Fruit fly (Drosophila melanogaster) whole organism, embryonic: ENCODE data around the gene CG9733.

Experiments
- B-H1 ChIP-seq: fragments of 200-800 bp; sonication (Bioruptor generic); IDR thresholded peaks from 3 replicates; pipeline ENCODE4 v1.3.6; 2022; ENCODE audit warnings: missing biosample characterization, missing genetic modification characterization
- C15 ChIP-seq: fragments of 200-800 bp; sonication (Bioruptor generic); IDR thresholded peaks from 3 replicates; pipeline ENCODE4 v1.3.6; 2022; ENCODE audit warnings: missing biosample characterization, missing genetic modification characterization
- CG11247 ChIP-seq: fragments of 200-800 bp; sonication (Bioruptor generic); IDR thresholded peaks from 2 replicates; pipeline ENCODE4 v1.3.6; 2022; ENCODE audit warnings: missing biosample characterization, missing genetic modification characterization
- CG11504 ChIP-seq: fragments of 200-800 bp; sonication (Bioruptor generic); optimal IDR thresholded peaks from 3 replicates; lab custom pipeline; 2019; ENCODE audit warnings: missing biosample characterization, mild to moderate bottlenecking, missing genetic modification characterization, moderate library complexity
- CG12391 ChIP-seq: fragments of 200-800 bp; sonication (Bioruptor generic); optimal IDR thresholded peaks from 3 replicates; lab custom pipeline; 2018; ENCODE audit warnings: missing biosample characterization, mild to moderate bottlenecking, missing genetic modification characterization, moderate library complexity
- CG13894 ChIP-seq: fragments of 200-800 bp; sonication (Bioruptor generic); optimal IDR thresholded peaks from 3 replicates; lab custom pipeline; 2018; ENCODE audit warnings: missing biosample characterization, mild to moderate bottlenecking, missing genetic modification characterization, moderate library complexity
- CG14965 ChIP-seq: fragments of 200-800 bp; sonication (Bioruptor generic); optimal IDR thresholded peaks from 2 replicates; lab custom pipeline; 2016; ENCODE audit warnings: missing biosample characterization, missing genetic modification characterization, borderline replicate concordance
- CG15514 ChIP-seq: fragments of 200-800 bp; sonication (Bioruptor generic); optimal IDR thresholded peaks from 3 replicates; lab custom pipeline; 2017; ENCODE audit warnings: missing biosample characterization, missing genetic modification characterization, mild to moderate bottlenecking, moderate library complexity, missing genetic modification reagents
- CG16813 ChIP-seq: fragments of 200-800 bp; sonication (Bioruptor generic); IDR thresholded peaks from 3 replicates; pipeline ENCODE4 v1.3.6; 2022; ENCODE audit warnings: missing biosample characterization, missing genetic modification characterization; ENCODE audit not compliant: partially characterized antibody
- CG17385 ChIP-seq: fragments of 200-800 bp; sonication (Bioruptor generic); optimal IDR thresholded peaks from 3 replicates; lab custom pipeline; 2018; ENCODE audit warnings: missing biosample characterization, mild to moderate bottlenecking, missing genetic modification characterization
- CG2120 ChIP-seq: fragments of 200-800 bp; sonication (Bioruptor generic); optimal IDR thresholded peaks from 3 replicates; lab custom pipeline; 2016; ENCODE audit warnings: missing biosample characterization, missing genetic modification characterization
- CG33557 ChIP-seq: fragments of 200-800 bp; sonication (Bioruptor generic); optimal IDR thresholded peaks from 2 replicates; lab custom pipeline; 2019; ENCODE audit warnings: missing biosample characterization, mild to moderate bottlenecking, missing genetic modification characterization, moderate library complexity
- CG4854 ChIP-seq: fragments of 200-800 bp; sonication (Bioruptor generic); optimal IDR thresholded peaks from 2 replicates; lab custom pipeline; 2016; ENCODE audit warnings: missing biosample characterization, missing genetic modification characterization, inconsistent platforms
- CG6854 ChIP-seq: fragments of 200-800 bp; sonication (Bioruptor generic); optimal IDR thresholded peaks from 3 replicates; lab custom pipeline; 2017; ENCODE audit warnings: missing biosample characterization, mild to moderate bottlenecking, missing genetic modification characterization
- CkIIα-i1 ChIP-seq: fragments of 200-800 bp; sonication (Bioruptor generic); IDR thresholded peaks from 2 replicates; pipeline ENCODE4 v1.3.6; 2022; ENCODE audit warnings: missing biosample characterization, missing genetic modification characterization
- Dad ChIP-seq: fragments of 200-800 bp; sonication (Bioruptor generic); optimal IDR thresholded peaks from 3 replicates; lab custom pipeline; 2016; ENCODE audit warnings: missing biosample characterization, missing genetic modification characterization
- Dref ChIP-seq: fragments of 200-800 bp; sonication (Bioruptor generic); IDR thresholded peaks from 2 replicates; pipeline ENCODE4 v1.3.6; 2022; ENCODE audit warnings: missing biosample characterization, missing genetic modification characterization
- HLH3B ChIP-seq: fragments of 200-800 bp; sonication (Bioruptor generic); IDR thresholded peaks from 2 replicates; pipeline ENCODE4 v1.3.6; 2022; ENCODE audit warnings: missing biosample characterization, missing genetic modification characterization
- Hr51 ChIP-seq, 2 experiments: fragments of 200-800 bp; sonication (Bioruptor generic); optimal IDR thresholded peaks; 2 replicates in 1 of 2; 3 replicates in 1 of 2; lab custom pipeline; 2016 to 2018; ENCODE audit warnings: missing biosample characterization in 2 of 2, missing genetic modification characterization in 2 of 2, mild to moderate bottlenecking in 1 of 2, moderate library complexity in 1 of 2
- MBD-R2 ChIP-seq: fragments of 200-800 bp; sonication (Bioruptor generic); IDR thresholded peaks from 2 replicates; pipeline ENCODE4 v1.3.6; 2022; ENCODE audit warnings: missing biosample characterization, missing genetic modification characterization
- NC2α ChIP-seq: fragments of 200-800 bp; sonication (Bioruptor generic); optimal IDR thresholded peaks from 2 replicates; lab custom pipeline; 2016; ENCODE audit warnings: missing biosample characterization, missing genetic modification characterization
- NFAT ChIP-seq: fragments of 200-800 bp; sonication (Bioruptor generic); IDR thresholded peaks from 2 replicates; pipeline ENCODE4 v1.3.6; 2022; ENCODE audit warnings: missing biosample characterization, missing genetic modification characterization
- Ravus ChIP-seq: fragments of 200-800 bp; sonication (Bioruptor generic); IDR thresholded peaks from 2 replicates; pipeline ENCODE4 v1.3.6; 2022; ENCODE audit warnings: missing biosample characterization, missing genetic modification characterization
- Six4 ChIP-seq: fragments of 200-800 bp; sonication (Bioruptor generic); optimal IDR thresholded peaks from 2 replicates; lab custom pipeline; 2016; ENCODE audit warnings: missing biosample characterization, missing genetic modification characterization
- Sry-β ChIP-seq: fragments of 200-800 bp; sonication (Bioruptor generic); optimal IDR thresholded peaks from 2 replicates; lab custom pipeline; 2018; ENCODE audit warnings: missing biosample characterization, mild to moderate bottlenecking, missing genetic modification characterization, moderate library complexity
- TFAM ChIP-seq: fragments of 200-800 bp; sonication (Bioruptor generic); optimal IDR thresholded peaks from 2 replicates; lab custom pipeline; 2017; ENCODE audit warnings: missing biosample characterization, missing genetic modification characterization, inconsistent platforms
- bsh ChIP-seq, 2 experiments: fragments of 200-800 bp; sonication (Bioruptor generic); optimal IDR thresholded peaks; 2 replicates each; lab custom pipeline; 2017 to 2018; ENCODE audit warnings: mild to moderate bottlenecking in 2 of 2, missing biosample characterization in 2 of 2, missing genetic modification characterization in 2 of 2, moderate library complexity in 1 of 2
- cg ChIP-seq: fragments of 200-800 bp; sonication (Bioruptor generic); optimal IDR thresholded peaks from 3 replicates; lab custom pipeline; 2019; ENCODE audit warnings: missing biosample characterization, mild to moderate bottlenecking, missing genetic modification characterization, moderate library complexity
- crol ChIP-seq: fragments of 200-800 bp; sonication (Bioruptor generic); IDR thresholded peaks from 2 replicates; pipeline ENCODE4 v1.3.6; 2022; ENCODE audit warnings: missing biosample characterization, missing genetic modification characterization
- cwo ChIP-seq: fragments of 200-800 bp; sonication (Bioruptor generic); optimal IDR thresholded peaks from 3 replicates; lab custom pipeline; 2017; ENCODE audit warnings: missing biosample characterization, missing genetic modification characterization, mild to moderate bottlenecking, moderate library complexity, missing genetic modification reagents
- dimm ChIP-seq: fragments of 200-800 bp; sonication (Bioruptor generic); IDR thresholded peaks from 2 replicates; pipeline ENCODE4 v1.3.6; 2022; ENCODE audit warnings: missing biosample characterization, missing genetic modification characterization
- dmrt11E ChIP-seq: fragments of 200-800 bp; sonication (Bioruptor generic); optimal IDR thresholded peaks from 3 replicates; lab custom pipeline; 2018; ENCODE audit warnings: missing biosample characterization, mild to moderate bottlenecking, missing genetic modification characterization, moderate library complexity
- esg ChIP-seq: fragments of 200-800 bp; sonication (Bioruptor generic); conservative IDR thresholded peaks from 2 replicates; pipeline ENCODE4 v1.3.6; 2022; ENCODE audit warnings: missing biosample characterization, missing genetic modification characterization
- exex ChIP-seq: fragments of 200-800 bp; sonication (Bioruptor generic); optimal IDR thresholded peaks from 4 replicates; lab custom pipeline; 2018; ENCODE audit warnings: missing biosample characterization, mild to moderate bottlenecking, missing genetic modification characterization, moderate library complexity
- gce ChIP-seq: fragments of 200-800 bp; sonication (Bioruptor generic); IDR thresholded peaks from 3 replicates; pipeline ENCODE4 v1.3.6; 2022; ENCODE audit warnings: missing biosample characterization, missing genetic modification characterization
- gro ChIP-seq: fragments of 200-800 bp; sonication (Bioruptor generic); optimal IDR thresholded peaks from 2 replicates; lab custom pipeline; 2016; ENCODE audit warnings: missing biosample characterization, missing genetic modification characterization
- knrl ChIP-seq: fragments of 200-800 bp; sonication (Bioruptor generic); IDR thresholded peaks from 3 replicates; pipeline ENCODE4 v1.3.6; 2022; ENCODE audit warnings: missing biosample characterization, missing genetic modification characterization; ENCODE audit not compliant: partially characterized antibody
- lov ChIP-seq, 2 experiments: fragments of 200-800 bp in 1 of 2; fragments of >200 bp in 1 of 2; sonication (Bioruptor generic) in 1 of 2; IDR thresholded peaks in 1 of 2; optimal IDR thresholded peaks in 1 of 2; 2 replicates in 1 of 2; 3 replicates in 1 of 2; pipeline versions ENCODE4 v1.3.6 to Lab custom; 2017 to 2022; ENCODE audit warnings: missing biosample characterization in 1 of 2, missing genetic modification characterization in 1 of 2
- pros ChIP-seq: fragments of 200-800 bp; sonication (Bioruptor generic); optimal IDR thresholded peaks from 3 replicates; lab custom pipeline; 2019; ENCODE audit warnings: missing biosample characterization, mild to moderate bottlenecking, missing genetic modification characterization, moderate library complexity
- schlank ChIP-seq: fragments of 200-800 bp; sonication (Bioruptor generic); optimal IDR thresholded peaks from 2 replicates; lab custom pipeline; 2018; ENCODE audit warnings: missing biosample characterization, mild to moderate bottlenecking, missing genetic modification characterization
- sens ChIP-seq: fragments of 200-800 bp; sonication (Bioruptor generic); peaks from one replicate; lab custom pipeline; 2016; ENCODE audit warnings: missing biosample characterization, missing genetic modification characterization
- sug ChIP-seq: fragments of 200-800 bp; optimal IDR thresholded peaks from 2 replicates; lab custom pipeline; 2019; ENCODE audit warnings: missing biosample characterization, mild to moderate bottlenecking, missing genetic modification characterization, moderate library complexity
- tin ChIP-seq: fragments of 200-800 bp; sonication (Bioruptor generic); optimal IDR thresholded peaks from 3 replicates; lab custom pipeline; 2016; ENCODE audit warnings: missing biosample characterization, missing genetic modification characterization
- trh ChIP-seq: fragments of 200-800 bp; sonication (Bioruptor generic); optimal IDR thresholded peaks from 2 replicates; lab custom pipeline; 2016; ENCODE audit warnings: missing biosample characterization, missing genetic modification characterization
- unpg ChIP-seq: fragments of 200-800 bp; sonication (Bioruptor generic); optimal IDR thresholded peaks from 3 replicates; lab custom pipeline; 2018; ENCODE audit warnings: missing biosample characterization, mild to moderate bottlenecking, missing genetic modification characterization, moderate library complexity
- vnd ChIP-seq: fragments of 200-800 bp; sonication (Bioruptor generic); IDR thresholded peaks from 3 replicates; pipeline ENCODE4 v1.3.6; 2022; ENCODE audit warnings: missing biosample characterization, missing genetic modification characterization; ENCODE audit not compliant: partially characterized antibody
- wek ChIP-seq: fragments of 200-800 bp; sonication (Bioruptor generic); optimal IDR thresholded peaks from 3 replicates; lab custom pipeline; 2018; ENCODE audit warnings: missing biosample characterization, mild to moderate bottlenecking, missing genetic modification characterization, moderate library complexity
- yki ChIP-seq: fragments of >200 bp; optimal IDR thresholded peaks from 3 replicates; lab custom pipeline; 2018
- zfh2 ChIP-seq: fragments of 200-800 bp; sonication (Bioruptor generic); optimal IDR thresholded peaks from 2 replicates; lab custom pipeline; 2016; ENCODE audit warnings: missing biosample characterization, missing genetic modification characterization

The CG9733 gene

DNA sequence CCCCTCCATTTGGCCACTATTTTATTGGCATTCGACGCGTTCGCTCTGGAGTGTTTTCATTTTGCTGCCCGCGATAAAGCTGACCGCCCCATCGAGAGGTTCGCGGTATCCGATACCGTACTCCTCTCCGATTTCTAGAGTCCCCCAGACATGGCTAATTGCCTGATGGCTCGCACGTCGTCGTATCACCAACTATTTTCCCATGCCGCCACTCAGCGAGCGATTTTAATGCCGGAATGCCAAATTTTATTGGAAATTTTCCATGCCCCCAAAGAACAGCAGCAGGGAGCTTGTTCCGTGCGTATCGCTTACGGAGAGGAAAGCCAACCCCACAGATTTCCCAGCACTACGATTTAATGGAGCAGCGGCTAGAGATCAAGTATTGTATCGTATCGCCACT, 45.4 kb downstream of the CG9733 start (continued):
- no peak for TF ChIP-seq esg
- no peak for TF ChIP-seq Six4 (GFP tag; lab: Kevin White, UChicago)
- no peak for TF ChIP-seq CG11247 (GFP tag; lab: Robert Waterston, UW)
- TF ChIP-seq MBD-R2 (GFP tag; lab: Robert Waterston, UW) = no peak
- no peak for TF ChIP-seq trh (GFP tag; lab: Kevin White, UChicago)
- TF ChIP-seq CG13894 (tag; lab: Kevin White, UChicago) = no peak
- TF ChIP-seq CG15514 (GFP tag; lab: Kevin White, UChicago) = no peak
- TF ChIP-seq CkIIα-i1 (GFP tag; lab: Robert Waterston, UW) = no peak
- peak; percentile 67; the same call in 1 of the 2 replicates for TF ChIP-seq crol (GFP tag; lab: Robert Waterston, UW)
- no peak for TF ChIP-seq cwo (GFP tag; lab: Kevin White, UChicago)
- TF ChIP-seq exex (tag; lab: Kevin White, UChicago) = peak; percentile 83
- TF ChIP-seq bsh (GFP tag; optimal IDR thresholded peaks at IDR 0.05; lab: Kevin White, UChicago) = no peak

DNA sequence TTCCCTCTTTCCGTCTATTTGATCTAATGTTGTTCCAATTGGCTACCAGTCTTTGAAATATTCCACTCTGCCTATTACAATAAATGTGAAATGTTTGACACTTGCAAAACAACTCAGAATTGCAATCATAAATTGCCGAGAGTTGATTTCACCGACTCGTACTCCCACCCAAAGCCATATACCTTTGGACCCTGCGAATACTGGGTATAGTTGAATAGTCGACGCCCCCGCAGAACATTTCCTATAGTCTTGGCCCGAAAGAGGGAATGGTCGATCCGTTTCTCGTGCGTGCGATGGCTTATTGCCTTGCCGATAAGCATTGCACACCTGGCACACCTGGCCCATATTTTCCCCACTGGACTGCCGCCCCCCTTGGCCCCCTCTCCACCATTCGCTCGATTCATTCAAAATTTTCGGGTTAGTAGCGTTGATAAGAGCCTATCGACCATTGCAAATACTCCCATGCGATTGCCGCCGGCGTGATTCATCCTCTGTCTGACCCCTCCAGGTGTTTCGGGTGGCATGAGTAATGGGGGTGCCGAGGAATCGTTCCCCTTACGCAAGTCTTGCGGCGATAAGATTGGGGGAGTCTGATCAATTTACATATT, 46.3 kb downstream of the CG9733 start:
- TF ChIP-seq CG12391 = no peak
- TF ChIP-seq TFAM (GFP tag; lab: Kevin White, UChicago) = no peak
- peak in 1 of 2 experiments; percentile 42 for TF ChIP-seq Hr51 (GFP tag; optimal IDR thresholded peaks at IDR 0.05; lab: Kevin White, UChicago)
- no peak for TF ChIP-seq dmrt11E (tag; lab: Kevin White, UChicago)
- TF ChIP-seq CG2120 (GFP tag; lab: Kevin White, UChicago) = peak; percentile 55
- no peak for TF ChIP-seq Ravus (GFP tag; lab: Robert Waterston, UW)
- TF ChIP-seq CG4854 (GFP tag; lab: Kevin White, UChicago) = no peak
- TF ChIP-seq unpg (GFP tag; lab: Kevin White, UChicago) = no peak
- TF ChIP-seq sug (tag; lab: Kevin White, UChicago) = peak; percentile 89
- no peak; the same call in none of the 2 replicates for TF ChIP-seq NFAT (GFP tag; lab: Robert Waterston, UW)
- TF ChIP-seq Dref (GFP tag; lab: Robert Waterston, UW) = no peak
- peak; percentile 14 for TF ChIP-seq CG17385 (GFP tag; lab: Kevin White, UChicago)
- peak; percentile 11 for TF ChIP-seq zfh2 (GFP tag; lab: Kevin White, UChicago)
- no peak for TF ChIP-seq knrl
- TF ChIP-seq CG16813 (GFP tag; lab: Robert Waterston, UW) = no peak
- no peak for TF ChIP-seq CG14965 (GFP tag; lab: Kevin White, UChicago)
- TF ChIP-seq pros (GFP tag; lab: Kevin White, UChicago) = no peak
- peak; percentile 61 for TF ChIP-seq sens (GFP tag; lab: Kevin White, UChicago)
- TF ChIP-seq wek (GFP tag; lab: Kevin White, UChicago) = no peak
- no peak for TF ChIP-seq schlank
- TF ChIP-seq vnd (GFP tag; lab: Robert Waterston, UW) = no peak
- TF ChIP-seq dimm (GFP tag; lab: Robert Waterston, UW) = 0 out of 2 replicates have a peak, but pooled peaks have one; percentile 22
- no peak for TF ChIP-seq tin (GFP tag; lab: Kevin White, UChicago)
- TF ChIP-seq HLH3B = no peak
- no peak for TF ChIP-seq B-H1 (GFP tag; lab: Robert Waterston, UW)
- no peak for TF ChIP-seq C15 (GFP tag; lab: Robert Waterston, UW)
- TF ChIP-seq lov (optimal IDR thresholded peaks at IDR 0.05; lab: Kevin White, UChicago) = no peak
- no peak for TF ChIP-seq lov (GFP tag; IDR thresholded peaks at IDR 0.05; lab: Robert Waterston, UW)
- TF ChIP-seq gro (GFP tag; lab: Kevin White, UChicago) = no peak
- no peak for TF ChIP-seq Sry-β (GFP tag; lab: Kevin White, UChicago)
- no peak for TF ChIP-seq yki (lab: Kevin White, UChicago)
- TF ChIP-seq CG6854 (GFP tag; lab: Kevin White, UChicago) = no peak
- TF ChIP-seq CG33557 = no peak
- no peak for TF ChIP-seq cg (GFP tag; lab: Kevin White, UChicago)
- peak; percentile 36 for TF ChIP-seq CG11504
- TF ChIP-seq NC2α (GFP tag; lab: Kevin White, UChicago) = no peak
- no peak for TF ChIP-seq Dad (GFP tag; lab: Kevin White, UChicago)
- TF ChIP-seq gce (GFP tag; lab: Robert Waterston, UW) = no peak
